Worm (Caenorhabditis elegans): ENCODE results near the gene T17A3.12.

DNA sequence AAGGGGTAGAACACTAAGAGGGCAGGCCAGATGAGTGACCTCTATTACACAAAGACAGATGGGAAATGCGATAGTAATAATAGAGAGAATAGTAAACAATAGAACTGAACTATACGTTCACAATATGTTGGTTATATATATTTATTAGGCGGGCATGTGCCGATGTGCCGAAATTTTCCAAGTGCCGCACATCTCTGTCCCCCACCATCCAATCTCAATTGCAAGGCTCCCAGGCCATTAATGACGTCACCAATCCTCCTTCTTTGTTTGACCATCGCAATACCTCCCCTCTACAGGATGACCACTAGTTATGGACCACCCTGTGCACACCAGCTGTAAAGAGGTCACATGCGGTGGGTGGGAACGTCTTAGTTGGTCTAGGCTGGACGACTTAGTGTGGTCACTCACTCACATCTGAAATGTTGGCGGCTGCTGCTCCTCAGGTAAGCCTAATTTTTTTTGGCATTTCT, 34.2 kb upstream of the T17A3.12 start, which contains the start of gene F40G9.6:
- TF ChIP-seq ces-1 (GFP tag; optimal IDR thresholded peaks at IDR 0.05) (no peak), blmp-1 (tag; optimal IDR thresholded peaks at IDR 0.05) (no peak), elt-3 (tag; optimal IDR thresholded peaks at IDR 0.05) (no peak), nhr-12 (tag; optimal IDR thresholded peaks at IDR 0.05) (no peak), unc-62 (GFP tag; optimal IDR thresholded peaks at IDR 0.05) (no peak), cnd-1 (tag; optimal IDR thresholded peaks at IDR 0.05) (peak; percentile 60), nhr-2 (tag; optimal IDR thresholded peaks at IDR 0.05) (peak; percentile 32), sptf-1 (tag; optimal IDR thresholded peaks at IDR 0.05) (no peak), unc-39 (tag; optimal IDR thresholded peaks at IDR 0.05) (no peak), unc-120 (tag; optimal IDR thresholded peaks at IDR 0.05; ENCODE audit: poor library complexity, severe bottlenecking) (no peak), bed-3 (GFP tag; optimal IDR thresholded peaks at IDR 0.05) (no peak), lin-13 (tag; optimal IDR thresholded peaks at IDR 0.05) (no peak)
